Worm (Caenorhabditis elegans) whole organism, early embryonic: ENCODE results near the gene T22B2.5.

Source experiments
- F13C5.2 ChIP-seq: sonication (generic microtip); optimal IDR thresholded peaks from 2 replicates; lab custom pipeline; 2017; ENCODE audit warnings: mild to moderate bottlenecking, missing genetic modification characterization, inconsistent platforms, missing compliant biosample characterization
- aly-1 ChIP-seq: sonication (generic microtip); optimal IDR thresholded peaks from 2 replicates; lab custom pipeline; 2016; ENCODE audit warnings: missing genetic modification characterization, missing compliant biosample characterization
- ama-1 ChIP-seq: fragments of 150-350 bp; optimal IDR thresholded peaks from 2 replicates; lab custom pipeline; 2014
- flt-1 ChIP-seq: fragments of 200-800 bp; sonication (Bioruptor generic); IDR thresholded peaks from 2 replicates; pipeline ENCODE4 v1.3.6; 2022; ENCODE audit warnings: missing genetic modification characterization, missing compliant biosample characterization
- hmbx-1 ChIP-seq: sonication (generic microtip); optimal IDR thresholded peaks from 2 replicates; lab custom pipeline; 2016; ENCODE audit warnings: mild to moderate bottlenecking, missing genetic modification characterization, missing compliant biosample characterization
- hnd-1 ChIP-seq: sonication (generic microtip); optimal IDR thresholded peaks from 2 replicates; lab custom pipeline; 2016; ENCODE audit warnings: missing genetic modification characterization, missing compliant biosample characterization

DNA sequence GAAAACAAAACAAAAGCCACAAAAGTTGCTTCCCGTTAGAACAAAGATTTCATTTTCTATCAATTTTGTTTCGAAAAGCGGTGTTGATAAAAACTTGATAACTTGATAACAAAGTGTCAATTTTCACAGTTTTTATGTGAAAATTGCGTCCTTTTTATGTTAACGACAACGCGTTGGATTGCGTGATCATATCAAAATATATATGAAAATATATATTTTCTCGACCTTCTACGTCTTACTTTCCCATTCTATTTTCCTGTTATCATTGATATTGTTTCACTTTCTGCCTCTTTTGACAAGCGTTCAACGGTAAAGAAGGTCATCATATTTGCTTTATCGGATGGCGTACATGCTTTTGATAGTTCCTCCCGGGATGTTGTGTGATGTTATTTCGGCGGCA, 41.6 kb upstream of the T22B2.5 start:
- TF ChIP-seq aly-1 (tag; lab: Kevin White, UChicago) (no peak), flt-1 (GFP tag; lab: Robert Waterston, UW) (no peak), hnd-1 (tag; lab: Kevin White, UChicago) (no peak), F13C5.2 (tag; lab: Kevin White, UChicago) (no peak), ama-1 (lab: Kevin White, UChicago) (no peak), hmbx-1 (no peak)
